Fruit fly (Drosophila melanogaster): ENCODE results near the gene CG34132.

DNA sequence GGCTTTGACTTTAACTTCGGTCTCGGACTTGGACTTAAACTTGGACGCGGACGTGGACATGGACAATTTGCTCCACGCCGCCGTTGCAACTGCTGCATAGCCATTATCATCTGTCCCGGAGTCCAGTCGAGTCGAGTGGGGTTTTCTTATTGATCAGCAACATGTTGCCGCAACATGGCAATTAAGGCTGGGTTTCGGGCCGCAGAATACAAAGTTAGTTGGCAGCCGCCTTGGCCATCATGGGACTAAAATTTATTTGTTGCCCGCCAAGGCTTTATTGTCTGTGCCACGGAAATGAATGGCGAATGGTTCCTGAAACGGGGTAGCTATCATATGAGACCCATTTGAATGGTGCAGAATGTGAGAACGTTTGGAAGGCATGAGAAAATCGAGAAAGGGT lies 16.5 kb downstream of the CG34132 start:
- no peak for TF ChIP-seq Hnf4 (GFP tag; optimal IDR thresholded peaks at IDR 0.05)
- TF ChIP-seq Hr83 (GFP tag; optimal IDR thresholded peaks at IDR 0.05; ENCODE audit: poor library complexity, severe bottlenecking): no peak
- no peak for TF ChIP-seq pan (optimal IDR thresholded peaks at IDR 0.05)
- TF ChIP-seq dsf (GFP tag; optimal IDR thresholded peaks at IDR 0.05; ENCODE audit: borderline replicate concordance): no peak
- no peak for TF ChIP-seq Sp1 (GFP tag; optimal IDR thresholded peaks at IDR 0.05)
- TF ChIP-seq br (GFP tag; optimal IDR thresholded peaks at IDR 0.05): no peak
- TF ChIP-seq dmrt93B (GFP tag; optimal IDR thresholded peaks at IDR 0.05): no peak
- TF ChIP-seq Mio (GFP tag; optimal IDR thresholded peaks at IDR 0.05): no peak

Data from whole organism, wandering third instar larva.